Worm (Caenorhabditis elegans): ENCODE results near the gene ZK1240.6.

ZK1240.6 gene

DNA sequence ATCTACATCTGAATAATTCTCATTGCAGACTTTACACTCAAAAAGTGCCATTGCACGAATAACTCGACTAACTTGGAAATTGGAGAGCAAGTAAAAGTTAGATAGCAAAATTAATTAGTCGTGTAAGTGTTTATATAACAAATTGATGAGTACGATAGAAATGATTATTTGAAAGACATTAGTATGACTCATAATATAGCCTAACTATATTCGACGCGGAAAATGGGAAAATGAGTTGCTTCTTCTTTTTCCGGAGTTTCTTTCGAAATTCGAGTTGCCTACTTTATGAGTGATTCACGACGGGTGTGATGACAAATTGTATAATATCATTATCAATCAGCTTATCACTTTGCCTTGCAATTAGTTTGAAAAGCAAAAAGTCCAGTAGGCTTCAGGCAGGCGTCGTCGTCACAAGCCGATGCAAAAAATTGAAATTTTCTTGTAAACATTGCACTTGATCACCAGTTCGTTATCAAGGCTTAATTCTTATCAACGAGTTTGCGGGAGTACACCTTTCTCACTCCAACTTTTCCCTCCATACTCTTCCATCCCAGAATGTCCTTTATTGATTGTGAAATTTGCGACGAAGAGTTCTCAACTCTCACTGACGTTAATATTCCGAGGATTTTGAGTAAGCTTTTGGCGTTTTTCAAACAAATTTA is at the start of gene ZK1240.6, which contains the start of gene ZK1240.2:
Gene ZK1240.6, minus strand, starts transcription at position 51 of the 662 bp plus-strand sequence.
Gene ZK1240.2, plus strand, starts transcription at position 520 of the 662 bp plus-strand sequence.
- TF ChIP-seq nhr-11 (tag; optimal IDR thresholded peaks at IDR 0.05) (no peak), hlh-6 (tag; optimal IDR thresholded peaks at IDR 0.05) (no peak), sox-4 (tag; optimal IDR thresholded peaks at IDR 0.05) (no peak), fax-1 (tag; optimal IDR thresholded peaks at IDR 0.05) (no peak), ref-2 (tag; optimal IDR thresholded peaks at IDR 0.05) (no peak), pros-1 (tag; optimal IDR thresholded peaks at IDR 0.05) (no peak), C08G9.2 (tag; optimal IDR thresholded peaks at IDR 0.05) (no peak), Y22D7AL.16 (tag; optimal IDR thresholded peaks at IDR 0.05) (no peak), pax-1 (tag; optimal IDR thresholded peaks at IDR 0.05) (no peak), che-1 (tag; optimal IDR thresholded peaks at IDR 0.05) (no peak), npax-4 (tag; optimal IDR thresholded peaks at IDR 0.05) (no peak), ahr-1 (tag; optimal IDR thresholded peaks at IDR 0.05) (no peak), unc-55 (GFP tag; optimal IDR thresholded peaks at IDR 0.05) (no peak), ceh-2 (tag; optimal IDR thresholded peaks at IDR 0.05) (no peak), ztf-16 (tag; optimal IDR thresholded peaks at IDR 0.05) (no peak), ttx-3 (tag; optimal IDR thresholded peaks at IDR 0.05) (no peak), elt-2 (tag; optimal IDR thresholded peaks at IDR 0.05) (no peak), mec-3 (tag; optimal IDR thresholded peaks at IDR 0.05; ENCODE audit: borderline replicate concordance) (no peak), hlh-15 (tag; optimal IDR thresholded peaks at IDR 0.05) (no peak)

DNA sequence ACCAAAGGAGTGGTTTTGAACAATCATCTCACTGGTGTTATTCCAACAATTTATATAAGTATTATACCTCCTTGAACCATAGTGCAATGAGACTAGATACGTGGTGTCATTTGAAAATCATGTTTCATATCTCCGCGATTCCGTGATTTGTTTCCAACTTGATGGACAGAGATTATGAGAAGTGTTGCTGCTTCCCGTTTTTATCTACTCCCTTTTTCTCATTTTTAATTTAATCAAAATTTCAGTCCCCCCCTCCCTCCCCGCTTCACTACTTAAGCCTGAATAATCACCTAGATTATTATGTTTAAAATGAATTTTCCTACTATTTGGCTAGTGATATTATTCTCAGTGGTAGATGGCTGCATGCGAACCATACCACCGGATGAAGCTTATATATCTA is 49.4 kb upstream of the ZK1240.6 start, which contains the start of gene F16G10.3:
Gene F16G10.3, plus strand, starts transcription at position 301 of the 400 bp plus-strand sequence.
- no peak for TF ChIP-seq ztf-16 (tag; optimal IDR thresholded peaks at IDR 0.05)
- TF ChIP-seq unc-42 (tag; optimal IDR thresholded peaks at IDR 0.05): no peak
- TF ChIP-seq ceh-22 (tag; optimal IDR thresholded peaks at IDR 0.05): no peak
- TF ChIP-seq zip-5 (tag; optimal IDR thresholded peaks at IDR 0.05): no peak
- TF ChIP-seq K09A11.1 (tag; optimal IDR thresholded peaks at IDR 0.05; ENCODE audit: insufficient read depth): no peak
- no peak for TF ChIP-seq ceh-45 (GFP tag; IDR thresholded peaks at IDR 0.05)
- no peak for TF ChIP-seq ceh-30 (tag; optimal IDR thresholded peaks at IDR 0.05)
- no peak for TF ChIP-seq mec-3 (tag; optimal IDR thresholded peaks at IDR 0.05; ENCODE audit: borderline replicate concordance)
- TF ChIP-seq ets-4 (tag; optimal IDR thresholded peaks at IDR 0.05): no peak
- TF ChIP-seq lim-6 (tag; optimal IDR thresholded peaks at IDR 0.05): no peak

DNA sequence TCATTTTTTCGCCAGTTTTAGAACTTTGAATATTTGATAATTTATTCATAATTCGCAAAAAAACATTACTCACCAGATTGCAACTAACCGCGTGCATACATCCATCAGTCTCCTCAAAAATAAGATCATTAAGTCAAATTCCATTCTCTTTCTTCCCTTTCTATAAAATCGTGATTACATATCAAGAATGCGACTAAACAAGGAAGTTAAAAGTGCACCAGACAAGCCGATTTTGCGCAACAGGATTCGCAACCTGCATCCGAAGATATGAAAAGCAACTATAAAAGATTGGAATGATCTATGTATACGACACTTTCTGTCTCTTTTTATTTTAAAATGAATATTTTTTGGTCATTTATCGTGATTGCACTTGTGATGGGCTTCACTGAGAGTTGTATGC is 46.2 kb upstream of the ZK1240.6 start, which contains the start of gene hpo-25:
Gene hpo-25, plus strand, starts transcription at position 301 of the 400 bp plus-strand sequence.
- TF ChIP-seq eyg-1 (tag; optimal IDR thresholded peaks at IDR 0.05) (no peak), zip-5 (tag; optimal IDR thresholded peaks at IDR 0.05) (no peak), nfya-1 (tag; optimal IDR thresholded peaks at IDR 0.05) (no peak), unc-55 (GFP tag; optimal IDR thresholded peaks at IDR 0.05) (no peak), ets-4 (tag; optimal IDR thresholded peaks at IDR 0.05) (no peak), pax-1 (tag; optimal IDR thresholded peaks at IDR 0.05) (no peak), sox-2 (GFP tag; IDR thresholded peaks at IDR 0.05) (no peak), Y22D7AL.16 (tag; optimal IDR thresholded peaks at IDR 0.05) (no peak), ceh-14 (tag; optimal IDR thresholded peaks at IDR 0.05) (no peak), sdc-2 (tag; optimal IDR thresholded peaks at IDR 0.05) (no peak), T23F11.4 (GFP tag; optimal IDR thresholded peaks at IDR 0.05) (no peak), tbx-2 (tag; optimal IDR thresholded peaks at IDR 0.05) (no peak), C38D4.7 (GFP tag; optimal IDR thresholded peaks at IDR 0.05) (no peak), ama-1 (optimal IDR thresholded peaks at IDR 0.05) (no peak), odd-2 (tag; optimal IDR thresholded peaks at IDR 0.05) (no peak), pag-3 (tag; optimal IDR thresholded peaks at IDR 0.05; ENCODE audit: borderline replicate concordance) (no peak), ceh-31 (tag; optimal IDR thresholded peaks at IDR 0.05) (no peak), lin-11 (tag; optimal IDR thresholded peaks at IDR 0.05) (no peak)
